Worm (Caenorhabditis elegans) whole organism, L1 larva: ENCODE results near the gene osta-1.

ENCODE experiments used
- ama-1 ChIP-seq: fragments of 150-350 bp; optimal IDR thresholded peaks from 2 replicates; lab custom pipeline; 2014
- ceh-8 ChIP-seq: fragments of 200-800 bp; sonication (Bioruptor generic); optimal IDR thresholded peaks from 2 replicates; lab custom pipeline; 2018; ENCODE audit warnings: mild to moderate bottlenecking, missing genetic modification characterization, moderate library complexity, missing compliant biosample characterization
- ceh-88 ChIP-seq: fragments of 200-800 bp; sonication (Bioruptor generic); IDR thresholded peaks from 2 replicates; pipeline ENCODE4 v1.3.6; 2022; ENCODE audit warnings: missing genetic modification characterization, missing compliant biosample characterization
- dpl-1 ChIP-seq, 3 experiments: fragments of 150-350 bp in 2 of 3; sonication (generic microtip) in 1 of 3; optimal IDR thresholded peaks; 2 replicates each; lab custom pipeline; 2014 to 2017; ENCODE audit warnings: missing biosample characterization in 3 of 3, missing genetic modification characterization in 3 of 3, missing genetic modification reagents in 3 of 3
- dsc-1 ChIP-seq: sonication (generic microtip); optimal IDR thresholded peaks from 2 replicates; lab custom pipeline; 2016; ENCODE audit warnings: mild to moderate bottlenecking, missing genetic modification characterization, missing compliant biosample characterization
- efl-1 ChIP-seq, 4 experiments: fragments of 150-350 bp; optimal IDR thresholded peaks in 3 of 4; peaks in 1 of 4; 1 replicate in 1 of 4; 2 replicates in 3 of 4; lab custom pipeline; 2014; ENCODE audit warnings: missing biosample characterization in 2 of 4, missing genetic modification characterization in 2 of 4, missing genetic modification reagents in 2 of 4
- egl-13 ChIP-seq: sonication (generic microtip); optimal IDR thresholded peaks from 2 replicates; lab custom pipeline; 2016; ENCODE audit warnings: missing genotype, missing genetic modification reagents, missing genetic modification characterization, missing compliant biosample characterization
- hlh-17 ChIP-seq: fragments of 200-800 bp; sonication (Bioruptor generic); optimal IDR thresholded peaks from 2 replicates; lab custom pipeline; 2018; ENCODE audit warnings: missing genetic modification characterization, mild to moderate bottlenecking, missing compliant biosample characterization, moderate library complexity, borderline replicate concordance
- jun-1 ChIP-seq: fragments of 150-350 bp; optimal IDR thresholded peaks from 2 replicates; lab custom pipeline; 2014; ENCODE audit warnings: missing biosample characterization, missing genetic modification reagents, missing genetic modification characterization
- lin-14 ChIP-seq: fragments of 200-800 bp; sonication (Bioruptor generic); optimal IDR thresholded peaks from 2 replicates; lab custom pipeline; 2018; ENCODE audit warnings: mild to moderate bottlenecking, missing genetic modification characterization, moderate library complexity, missing compliant biosample characterization
- lin-15B ChIP-seq: fragments of 150-350 bp; sonication (generic microtip); optimal IDR thresholded peaks from 3 replicates; lab custom pipeline; 2014; ENCODE audit warnings: missing biosample characterization, missing genetic modification characterization
- lin-35 ChIP-seq, 2 experiments: fragments of 150-350 bp; optimal IDR thresholded peaks; 2 replicates each; lab custom pipeline; 2014; ENCODE audit warnings: missing biosample characterization in 2 of 2, missing genetic modification characterization in 2 of 2, missing genetic modification reagents in 2 of 2
- lsy-2 ChIP-seq, 2 experiments: fragments of 150-350 bp; optimal IDR thresholded peaks; 2 replicates each; lab custom pipeline; 2014; ENCODE audit warnings: missing biosample characterization in 2 of 2, missing genetic modification characterization in 2 of 2
- mdl-1 ChIP-seq, 2 experiments: fragments of 150-350 bp; optimal IDR thresholded peaks; 2 replicates each; lab custom pipeline; 2014 to 2017; ENCODE audit warnings: missing biosample characterization in 2 of 2, missing genetic modification characterization in 2 of 2, inconsistent platforms in 1 of 2
- mef-2 ChIP-seq: fragments of 150-350 bp; optimal IDR thresholded peaks from 2 replicates; lab custom pipeline; 2014; ENCODE audit warnings: missing biosample characterization, missing genetic modification characterization
- nhr-20 ChIP-seq: sonication (generic microtip); optimal IDR thresholded peaks from 2 replicates; lab custom pipeline; 2016; ENCODE audit warnings: mild to moderate bottlenecking, missing genetic modification characterization, missing compliant biosample characterization
- nhr-71 ChIP-seq: sonication (generic microtip); optimal IDR thresholded peaks from 2 replicates; lab custom pipeline; 2016; ENCODE audit warnings: mild to moderate bottlenecking, missing genetic modification characterization, moderate library complexity, missing compliant biosample characterization
- nhr-90 ChIP-seq: sonication (generic microtip); optimal IDR thresholded peaks from 2 replicates; lab custom pipeline; 2016; ENCODE audit warnings: mild to moderate bottlenecking, missing genetic modification characterization, missing compliant biosample characterization; ENCODE audit not compliant: poor library complexity
- rnt-1 ChIP-seq: sonication (generic microtip); optimal IDR thresholded peaks from 2 replicates; lab custom pipeline; 2016; ENCODE audit warnings: mild to moderate bottlenecking, missing genetic modification characterization, moderate library complexity, missing compliant biosample characterization
- snpc-4 ChIP-seq: fragments of 150-350 bp; optimal IDR thresholded peaks from 2 replicates; lab custom pipeline; 2014; ENCODE audit warnings: missing biosample characterization, missing genetic modification characterization
- snu-23 ChIP-seq: sonication (generic microtip); optimal IDR thresholded peaks from 2 replicates; lab custom pipeline; 2016; ENCODE audit warnings: missing genetic modification characterization, missing compliant biosample characterization
- sptf-1 ChIP-seq: fragments of 150-350 bp; optimal IDR thresholded peaks from 2 replicates; lab custom pipeline; 2014; ENCODE audit warnings: missing biosample characterization, missing genetic modification characterization
- sup-37 ChIP-seq: fragments of 200-800 bp; sonication (Bioruptor generic); optimal IDR thresholded peaks from 2 replicates; lab custom pipeline; 2018; ENCODE audit warnings: mild to moderate bottlenecking, missing genetic modification characterization, missing compliant biosample characterization
- unc-30 ChIP-seq: sonication (generic microtip); optimal IDR thresholded peaks from 2 replicates; lab custom pipeline; 2017; ENCODE audit warnings: missing biosample characterization, missing genetic modification characterization
- unc-62 ChIP-seq: fragments of 150-350 bp; optimal IDR thresholded peaks from 2 replicates; lab custom pipeline; 2014; ENCODE audit warnings: missing biosample characterization, missing genetic modification reagents, missing genetic modification characterization
- zip-4 ChIP-seq: fragments of 200-800 bp; sonication (Bioruptor generic); optimal IDR thresholded peaks from 2 replicates; lab custom pipeline; 2018; ENCODE audit warnings: mild to moderate bottlenecking, missing genetic modification characterization, moderate library complexity, missing compliant biosample characterization

The osta-1 gene

ce11 chrII:47280-47679, 40.8 kb downstream of the osta-1 start, which contains the start of gene C23H3.5:
C23H3.5 (plus strand) TSS chrII:47580.
- TF ChIP-seq snpc-4 (tag; lab: Kevin White, UChicago) (no peak), sptf-1 (tag; lab: Kevin White, UChicago) (no peak), mef-2 (tag; lab: Kevin White, UChicago) (no peak)

ce11 chrII:50862-51261, 44.4 kb downstream of the osta-1 start:
- TF ChIP-seq lin-35 (GFP tag; optimal IDR thresholded peaks at IDR 0.05; lab: Kevin White, UChicago) = peak in 1 of 2 experiments; percentile 22
- no peak for TF ChIP-seq ceh-88 (GFP tag; lab: Robert Waterston, UW)

- TF ChIP-seq lin-14 (GFP tag; lab: Kevin White, UChicago) (no peak), efl-1 (optimal IDR thresholded peaks at IDR 0.05; lab: Kevin White, UChicago) (no peak), efl-1 (GFP tag; optimal IDR thresholded peaks at IDR 0.05 in 1 of 2; lab: Kevin White, UChicago) (peak in 1 of 2 experiments; percentile 35), hlh-17 (GFP tag; lab: Kevin White, UChicago) (no peak), unc-30 (tag; lab: Kevin White, UChicago) (no peak), unc-62 (GFP tag; lab: Kevin White, UChicago) (no peak)
Measured at ce11 chrII:51352-51751, 44.9 kb downstream of the osta-1 start, which contains the start of gene sptl-1. sptl-1 (plus strand) TSS chrII:51652.

- TF ChIP-seq ceh-8 (GFP tag; lab: Kevin White, UChicago) (no peak), jun-1 (tag; lab: Kevin White, UChicago) (no peak), sup-37 (GFP tag; lab: Kevin White, UChicago) (no peak), ama-1 (lab: Kevin White, UChicago) (no peak), mdl-1 (tag; optimal IDR thresholded peaks at IDR 0.05; lab: Kevin White, UChicago) (no peak), dpl-1 (GFP tag; optimal IDR thresholded peaks at IDR 0.05; lab: Kevin White, UChicago) (no peak), nhr-71 (tag; lab: Kevin White, UChicago) (no peak), lsy-2 (tag; optimal IDR thresholded peaks at IDR 0.05; lab: Kevin White, UChicago) (no peak), dsc-1 (tag; lab: Kevin White, UChicago) (no peak), efl-1 (optimal IDR thresholded peaks at IDR 0.05; lab: Kevin White, UChicago) (no peak), efl-1 (GFP tag; optimal IDR thresholded peaks at IDR 0.05 in 1 of 2; lab: Kevin White, UChicago) (peak in 1 of 2 experiments; percentile 76), lin-35 (GFP tag; optimal IDR thresholded peaks at IDR 0.05; lab: Kevin White, UChicago) (peak in 1 of 2 experiments; percentile 16), nhr-90 (tag; lab: Kevin White, UChicago) (no peak)
Measured at ce11 chrII:55204-55603, 48.7 kb downstream of the osta-1 start, which contains the start of gene tre-5. tre-5 (minus strand) TSS chrII:55304.

- TF ChIP-seq zip-4 (GFP tag; lab: Kevin White, UChicago) = no peak
- TF ChIP-seq egl-13 (tag; lab: Kevin White, UChicago) = no peak
- TF ChIP-seq hlh-17 (GFP tag; lab: Kevin White, UChicago) = no peak
- no peak for TF ChIP-seq nhr-90 (tag; lab: Kevin White, UChicago)
- no peak for TF ChIP-seq dpl-1 (GFP tag; optimal IDR thresholded peaks at IDR 0.05; lab: Kevin White, UChicago)
- no peak for TF ChIP-seq unc-62 (GFP tag; lab: Kevin White, UChicago)
- TF ChIP-seq snu-23 (GFP tag; lab: Kevin White, UChicago) = no peak
- TF ChIP-seq lin-35 (GFP tag; optimal IDR thresholded peaks at IDR 0.05; lab: Kevin White, UChicago) = no peak
Measured at ce11 chrII:57370-57769, 50.9 kb downstream of the osta-1 start, which contains the start of gene ascc-1. ascc-1 (plus strand) TSS chrII:57670.

ce11 chrII:57873-58272, 51.4 kb downstream of the osta-1 start:
- TF ChIP-seq nhr-20 (tag; lab: Kevin White, UChicago) = no peak
- no peak for TF ChIP-seq rnt-1 (tag; lab: Kevin White, UChicago)
- no peak for TF ChIP-seq lin-15B (tag; lab: Kevin White, UChicago)
- no peak for TF ChIP-seq efl-1 (optimal IDR thresholded peaks at IDR 0.05; lab: Kevin White, UChicago)
- peak in 1 of 2 experiments; percentile 60 for TF ChIP-seq efl-1 (GFP tag; optimal IDR thresholded peaks at IDR 0.05 in 1 of 2; lab: Kevin White, UChicago)
- TF ChIP-seq, all 84 proteins: peak for 1
